Fruit fly (Drosophila melanogaster): ENCODE data around the gene CG9175.

Gene CG9175

dm6 chr2L:6074314-6074713, 24.5 kb downstream of the CG9175 start (continued):
- TF ChIP-seq CG31441 (GFP tag; IDR thresholded peaks at IDR 0.05): no peak
- no peak for TF ChIP-seq Chrac-16 (GFP tag; optimal IDR thresholded peaks at IDR 0.05)
- TF ChIP-seq CG7963 (GFP tag; IDR thresholded peaks at IDR 0.05; ENCODE audit: partially characterized antibody): no peak
- TF ChIP-seq peb (GFP tag; IDR thresholded peaks at IDR 0.05): 0 out of 2 replicates have a peak, but pooled peaks have one; percentile 10
- no peak for TF ChIP-seq dan (GFP tag; IDR thresholded peaks at IDR 0.05)
- TF ChIP-seq repo (GFP tag; optimal IDR thresholded peaks at IDR 0.05): no peak
- no peak for TF ChIP-seq hb (GFP tag; IDR thresholded peaks at IDR 0.05; ENCODE audit: partially characterized antibody)
- TF ChIP-seq gce (GFP tag; IDR thresholded peaks at IDR 0.05): no peak
- no peak for TF ChIP-seq cas (GFP tag; IDR thresholded peaks at IDR 0.05)
- TF ChIP-seq CG10274 (GFP tag; optimal IDR thresholded peaks at IDR 0.05): peak; percentile 34
- peak; percentile 39 for TF ChIP-seq CG10543 (GFP tag; optimal IDR thresholded peaks at IDR 0.05)
- TF ChIP-seq CG11247 (GFP tag; IDR thresholded peaks at IDR 0.05): no peak
- TF ChIP-seq CG5180 (GFP tag; optimal IDR thresholded peaks at IDR 0.05): no peak
- no peak for TF ChIP-seq NfI (GFP tag; optimal IDR thresholded peaks at IDR 0.05)
- no peak for TF ChIP-seq sc (optimal IDR thresholded peaks at IDR 0.05)
- TF ChIP-seq sc (GFP tag; optimal IDR thresholded peaks at IDR 0.05): no peak
- no peak for TF ChIP-seq jumu (GFP tag; optimal IDR thresholded peaks at IDR 0.05)
- peak; percentile 28 for TF ChIP-seq pros (GFP tag; optimal IDR thresholded peaks at IDR 0.05)
- TF ChIP-seq Hr78 (GFP tag; optimal IDR thresholded peaks at IDR 0.05): no peak
- TF ChIP-seq dmrt99B (tag; optimal IDR thresholded peaks at IDR 0.05): no peak
- TF ChIP-seq CG9932 (GFP tag; IDR thresholded peaks at IDR 0.05): no peak
- TF ChIP-seq ash1 (GFP tag; optimal IDR thresholded peaks at IDR 0.05): no peak
- TF ChIP-seq Blimp-1 (GFP tag; optimal IDR thresholded peaks at IDR 0.05): peak; percentile 92
- no peak for TF ChIP-seq salm (tag; optimal IDR thresholded peaks at IDR 0.05)

dm6 chr2L:6073894-6074293, 24.9 kb downstream of the CG9175 start:
- TF ChIP-seq Ada2b (GFP tag; IDR thresholded peaks at IDR 0.05) (no peak), exex (tag; optimal IDR thresholded peaks at IDR 0.05) (peak; percentile 52), grn (GFP tag; optimal IDR thresholded peaks at IDR 0.05) (peak; percentile 69), Vsx1 (GFP tag; optimal IDR thresholded peaks at IDR 0.05) (peak; percentile 87)

dm6 chr2L:6072124-6072523, 26.6 kb downstream of the CG9175 start:
- no peak for TF ChIP-seq CG11723 (GFP tag; optimal IDR thresholded peaks at IDR 0.05)
- TF ChIP-seq CG13123 (GFP tag; optimal IDR thresholded peaks at IDR 0.05): no peak
- TF ChIP-seq Ets65A (GFP tag): peak; percentile 33
- peak; percentile 74 for TF ChIP-seq sd (tag; optimal IDR thresholded peaks at IDR 0.05)
- TF ChIP-seq CG16813 (GFP tag; IDR thresholded peaks at IDR 0.05; ENCODE audit: partially characterized antibody): no peak
- TF ChIP-seq CG10543 (GFP tag; optimal IDR thresholded peaks at IDR 0.05): peak; percentile 32
- TF ChIP-seq CG1832 (GFP tag; optimal IDR thresholded peaks at IDR 0.05): no peak
- no peak for TF ChIP-seq YL-1 (GFP tag; optimal IDR thresholded peaks at IDR 0.05)
- peak; percentile 38 for TF ChIP-seq exex (tag; optimal IDR thresholded peaks at IDR 0.05)
- no peak for TF ChIP-seq Xbp1 (GFP tag; optimal IDR thresholded peaks at IDR 0.05)
- TF ChIP-seq CG2202 (tag; optimal IDR thresholded peaks at IDR 0.05): no peak
- no peak for TF ChIP-seq CG7839 (tag; optimal IDR thresholded peaks at IDR 0.05)
- no peak for TF ChIP-seq tup (GFP tag; optimal IDR thresholded peaks at IDR 0.05)
- no peak for TF ChIP-seq zen2 (GFP tag; IDR thresholded peaks at IDR 0.05; ENCODE audit: partially characterized antibody)
- no peak for TF ChIP-seq da (GFP tag; optimal IDR thresholded peaks at IDR 0.05)
- no peak for TF ChIP-seq CG10366 (GFP tag; IDR thresholded peaks at IDR 0.05)
- no peak for TF ChIP-seq lab (GFP tag; optimal IDR thresholded peaks at IDR 0.05)
- no peak for TF ChIP-seq B-H1 (GFP tag; IDR thresholded peaks at IDR 0.05)
- no peak for TF ChIP-seq sna (GFP tag; IDR thresholded peaks at IDR 0.05; ENCODE audit: partially characterized antibody)
- no peak for TF ChIP-seq br (optimal IDR thresholded peaks at IDR 0.05)
- no peak for TF ChIP-seq tna (GFP tag; IDR thresholded peaks at IDR 0.05; ENCODE audit: partially characterized antibody)
- TF ChIP-seq Med (GFP tag): peak; percentile 62
- TF ChIP-seq Hr3 (GFP tag; optimal IDR thresholded peaks at IDR 0.05): no peak
- TF ChIP-seq p53 (GFP tag; optimal IDR thresholded peaks at IDR 0.05): no peak
- peak; percentile 61 for TF ChIP-seq grn (GFP tag; optimal IDR thresholded peaks at IDR 0.05)
